Worm (Caenorhabditis elegans): ENCODE measurements around the gene pir-1.

DNA sequence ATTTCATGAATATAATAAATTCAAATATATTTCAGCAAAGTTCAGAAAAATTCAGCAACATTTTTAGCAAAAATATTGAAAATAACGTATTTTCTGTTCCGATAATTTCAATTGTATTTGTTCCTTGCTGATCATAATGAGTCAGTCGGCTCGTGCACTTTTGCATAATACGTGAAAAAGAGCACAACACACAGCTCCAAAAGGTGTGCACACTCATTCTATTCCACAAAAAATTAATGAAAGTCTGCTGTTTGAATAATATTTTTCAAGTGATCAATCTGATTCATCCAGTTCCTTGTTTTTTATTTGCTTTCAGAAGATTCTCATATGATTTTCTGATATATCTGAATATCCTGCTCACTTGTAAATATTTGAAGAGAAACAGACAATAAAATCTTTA is 22.8 kb upstream of the pir-1 start:
- TF ChIP-seq unc-62 (GFP tag; optimal IDR thresholded peaks at IDR 0.05) (no peak), mab-5 (tag; optimal IDR thresholded peaks at IDR 0.05) (no peak), mls-2 (tag; optimal IDR thresholded peaks at IDR 0.05) (no peak), blmp-1 (tag; optimal IDR thresholded peaks at IDR 0.05) (no peak), nhr-12 (tag; optimal IDR thresholded peaks at IDR 0.05) (no peak), zip-8 (tag; optimal IDR thresholded peaks at IDR 0.05) (no peak), nhr-76 (tag; optimal IDR thresholded peaks at IDR 0.05) (no peak), unc-39 (tag; optimal IDR thresholded peaks at IDR 0.05) (no peak), nhr-28 (tag; optimal IDR thresholded peaks at IDR 0.05) (no peak), nhr-2 (tag; optimal IDR thresholded peaks at IDR 0.05) (no peak), pha-4 (tag; optimal IDR thresholded peaks at IDR 0.05) (no peak), snpc-4 (tag; optimal IDR thresholded peaks at IDR 0.05) (no peak), elt-3 (tag; optimal IDR thresholded peaks at IDR 0.05) (no peak), hlh-1 (tag; optimal IDR thresholded peaks at IDR 0.05) (no peak)

Measured in whole organism, mixed stage, embryonic.